Worm (Caenorhabditis elegans) whole organism, early embryonic: ENCODE results near the gene H01G02.3.

Experiments
- F13C5.2 ChIP-seq: sonication (generic microtip); optimal IDR thresholded peaks from 2 replicates; lab custom pipeline; 2017; ENCODE audit warnings: mild to moderate bottlenecking, missing genetic modification characterization, inconsistent platforms, missing compliant biosample characterization
- flt-1 ChIP-seq: fragments of 200-800 bp; sonication (Bioruptor generic); IDR thresholded peaks from 2 replicates; pipeline ENCODE4 v1.3.6; 2022; ENCODE audit warnings: missing genetic modification characterization, missing compliant biosample characterization
- scrt-1 ChIP-seq: fragments of 200-800 bp; sonication (Bioruptor generic); IDR thresholded peaks from 2 replicates; pipeline ENCODE4 v1.3.6; 2022; ENCODE audit warnings: missing genetic modification characterization, missing compliant biosample characterization
- tra-4 ChIP-seq: sonication (generic microtip); optimal IDR thresholded peaks from 2 replicates; lab custom pipeline; 2017; ENCODE audit warnings: missing genetic modification characterization, missing compliant biosample characterization

DNA sequence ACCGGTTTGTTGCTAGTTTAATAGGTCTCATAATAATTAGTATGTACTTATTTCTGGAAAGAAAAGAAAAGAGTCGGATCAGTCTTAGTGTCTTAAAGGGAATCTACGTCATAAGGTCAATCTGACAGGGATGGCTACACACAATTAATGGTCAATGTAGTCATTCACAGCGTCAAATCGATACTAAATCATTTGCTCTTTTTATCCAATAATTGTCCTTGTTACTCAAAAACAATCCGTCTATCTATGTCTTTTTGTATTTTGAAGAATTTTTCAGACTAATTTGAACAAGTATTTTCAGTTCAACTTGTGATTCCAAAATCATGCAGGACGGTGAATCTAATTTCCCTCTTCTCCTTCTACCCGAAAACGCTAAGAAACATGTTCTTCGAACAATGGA is 46.3 kb upstream of the H01G02.3 start, which contains the start of gene fbxb-3:
- TF ChIP-seq scrt-1 (GFP tag; lab: Robert Waterston, UW) (no peak), flt-1 (no peak), F13C5.2 (no peak), tra-4 (tag; lab: Kevin White, UChicago) (no peak)
